Worm (Caenorhabditis elegans) whole organism, late embryonic: Measurements from ENCODE around the gene srbc-23.

Experiments used
- ceh-2 ChIP-seq: sonication (generic microtip); optimal IDR thresholded peaks from 2 replicates; lab custom pipeline; 2016; ENCODE audit warnings: missing genotype, missing genetic modification characterization, missing compliant biosample characterization
- dve-1 ChIP-seq: sonication (generic microtip); optimal IDR thresholded peaks from 2 replicates; lab custom pipeline; 2017; ENCODE audit warnings: antibody characterized with exemption, mild to moderate bottlenecking, missing genetic modification characterization, missing compliant biosample characterization
- nfya-1 ChIP-seq: sonication (generic microtip); optimal IDR thresholded peaks from 2 replicates; lab custom pipeline; 2017; ENCODE audit warnings: missing genetic modification characterization, mild to moderate bottlenecking, missing compliant biosample characterization, antibody characterized with exemption, moderate library complexity
- nhr-11 ChIP-seq: fragments of 150-350 bp; optimal IDR thresholded peaks from 2 replicates; lab custom pipeline; 2014; ENCODE audit warnings: missing biosample characterization, missing genetic modification characterization
- pha-4 ChIP-seq: fragments of 150-350 bp; optimal IDR thresholded peaks from 2 replicates; lab custom pipeline; 2018; ENCODE audit warnings: missing biosample characterization, missing genetic modification reagents, missing genetic modification characterization
- tbx-2 ChIP-seq: sonication (generic microtip); optimal IDR thresholded peaks from 2 replicates; lab custom pipeline; 2016; ENCODE audit warnings: missing genetic modification characterization, missing compliant biosample characterization
- unc-86 ChIP-seq: sonication (generic microtip); optimal IDR thresholded peaks from 2 replicates; lab custom pipeline; 2016; ENCODE audit warnings: missing genetic modification characterization, missing compliant biosample characterization
- zip-5 ChIP-seq: sonication (generic microtip); optimal IDR thresholded peaks from 2 replicates; lab custom pipeline; 2016; ENCODE audit warnings: missing genetic modification characterization, missing compliant biosample characterization

DNA sequence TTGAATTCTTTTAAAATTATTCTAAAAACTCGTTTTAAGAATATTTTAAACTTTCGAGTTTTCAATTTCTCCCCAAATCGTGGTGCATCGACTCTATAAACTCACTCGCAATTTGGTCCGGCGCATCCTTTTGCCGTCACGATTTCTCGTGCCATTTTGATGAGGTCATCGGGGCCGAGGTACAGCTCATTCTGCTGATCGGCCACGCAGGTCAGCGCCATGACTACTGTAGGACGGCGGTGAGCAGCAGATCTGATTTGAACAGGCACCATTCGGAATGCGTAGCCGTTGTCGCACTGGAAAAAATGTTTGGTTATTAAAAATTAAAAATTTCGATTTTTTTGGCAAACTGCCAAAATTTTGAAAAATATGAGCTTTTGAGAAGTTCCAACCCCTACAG, 20.7 kb upstream of the srbc-23 start:
- TF ChIP-seq tbx-2 (tag; lab: Kevin White, UChicago) (no peak), unc-86 (no peak), nhr-11 (tag; lab: Kevin White, UChicago) (no peak), pha-4 (tag; lab: Kevin White, UChicago) (no peak), zip-5 (tag; lab: Kevin White, UChicago) (no peak), nfya-1 (no peak), dve-1 (no peak), ceh-2 (tag; lab: Kevin White, UChicago) (no peak)
